Worm (Caenorhabditis elegans) whole organism, L1 larva: ENCODE measurements around the gene srh-149.

Experiments
- aly-2 ChIP-seq: fragments of 150-350 bp; optimal IDR thresholded peaks from 2 replicates; lab custom pipeline; 2014; ENCODE audit warnings: missing biosample characterization, missing genetic modification characterization
- ama-1 ChIP-seq: fragments of 150-350 bp; optimal IDR thresholded peaks from 2 replicates; lab custom pipeline; 2014
- hpl-2 ChIP-seq: fragments of 150-350 bp; optimal IDR thresholded peaks from 2 replicates; lab custom pipeline; 2014; ENCODE audit warnings: missing biosample characterization, missing genetic modification reagents, missing genetic modification characterization
- nhr-12 ChIP-seq: sonication (generic microtip); optimal IDR thresholded peaks from 2 replicates; lab custom pipeline; 2017; ENCODE audit warnings: missing biosample characterization, missing genetic modification characterization
- nhr-90 ChIP-seq: sonication (generic microtip); optimal IDR thresholded peaks from 2 replicates; lab custom pipeline; 2016; ENCODE audit warnings: mild to moderate bottlenecking, missing genetic modification characterization, missing compliant biosample characterization; ENCODE audit not compliant: poor library complexity
- unc-130 ChIP-seq: fragments of 150-350 bp; optimal IDR thresholded peaks from 2 replicates; lab custom pipeline; 2017; ENCODE audit warnings: missing biosample characterization, missing genetic modification characterization, inconsistent platforms
- unc-98 ChIP-seq: fragments of 200-800 bp; sonication (Bioruptor generic); IDR thresholded peaks from 2 replicates; pipeline ENCODE4 v1.3.6; 2022; ENCODE audit warnings: missing genetic modification characterization, missing compliant biosample characterization
- ztf-11 ChIP-seq, 2 experiments: sonication (generic microtip); optimal IDR thresholded peaks; 2 replicates each; lab custom pipeline; 2016 to 2017; ENCODE audit warnings: missing genetic modification characterization in 2 of 2, missing biosample characterization in 1 of 2, missing compliant biosample characterization in 1 of 2

ce11 chrV:15885967-15886366, 45.0 kb upstream of the srh-149 start, which contains the start of gene T06C12.9:
- TF ChIP-seq aly-2 (no peak), nhr-12 (tag; lab: Kevin White, UChicago) (no peak), nhr-90 (tag; lab: Kevin White, UChicago) (no peak), ztf-11 (tag; optimal IDR thresholded peaks at IDR 0.05; lab: Kevin White, UChicago) (no peak), ama-1 (lab: Kevin White, UChicago) (no peak), unc-130 (no peak), unc-98 (GFP tag; lab: Robert Waterston, UW) (no peak), hpl-2 (GFP tag; lab: Kevin White, UChicago) (no peak)
